Fruit fly (Drosophila melanogaster) whole organism, embryonic: Measurements from ENCODE around the gene CG12206.
A peak's percentile ranks its signal among the peaks of the same experiment; 100 is the strongest.

Experiments
- Atf3 ChIP-seq: fragments of 200-800 bp; sonication (Bioruptor generic); optimal IDR thresholded peaks from 3 replicates; lab custom pipeline; 2016; ENCODE audit warnings: missing biosample characterization, missing genetic modification characterization
- CG10462 ChIP-seq: fragments of 200-800 bp; sonication (Bioruptor generic); optimal IDR thresholded peaks from 2 replicates; lab custom pipeline; 2016; ENCODE audit warnings: missing biosample characterization, missing genetic modification characterization
- CG11093 ChIP-seq: fragments of 200-800 bp; sonication (Bioruptor generic); IDR thresholded peaks from 3 replicates; pipeline ENCODE4 v1.3.6; 2022; ENCODE audit warnings: missing biosample characterization, missing genetic modification characterization
- CG11695 ChIP-seq: fragments of 200-800 bp; sonication (Bioruptor generic); IDR thresholded peaks from 3 replicates; pipeline ENCODE4 v1.3.6; 2022; ENCODE audit warnings: missing biosample characterization, missing genetic modification characterization
- CG12391 ChIP-seq: fragments of 200-800 bp; sonication (Bioruptor generic); optimal IDR thresholded peaks from 3 replicates; lab custom pipeline; 2018; ENCODE audit warnings: missing biosample characterization, mild to moderate bottlenecking, missing genetic modification characterization, moderate library complexity
- CG14965 ChIP-seq: fragments of 200-800 bp; sonication (Bioruptor generic); optimal IDR thresholded peaks from 2 replicates; lab custom pipeline; 2016; ENCODE audit warnings: missing biosample characterization, missing genetic modification characterization, borderline replicate concordance
- CG1602 ChIP-seq: fragments of 200-800 bp; sonication (Bioruptor generic); optimal IDR thresholded peaks from 3 replicates; lab custom pipeline; 2016; ENCODE audit warnings: missing biosample characterization, missing genetic modification characterization
- CG1603 ChIP-seq: fragments of 200-800 bp; sonication (Bioruptor generic); optimal IDR thresholded peaks from 2 replicates; lab custom pipeline; 2019; ENCODE audit warnings: missing biosample characterization, mild to moderate bottlenecking, missing genetic modification characterization, moderate library complexity
- CG1647 ChIP-seq: fragments of 200-800 bp; sonication (Bioruptor generic); optimal IDR thresholded peaks from 3 replicates; lab custom pipeline; 2016; ENCODE audit warnings: missing biosample characterization, missing genetic modification characterization
- CG16813 ChIP-seq: fragments of 200-800 bp; sonication (Bioruptor generic); IDR thresholded peaks from 3 replicates; pipeline ENCODE4 v1.3.6; 2022; ENCODE audit warnings: missing biosample characterization, missing genetic modification characterization; ENCODE audit not compliant: partially characterized antibody
- CG17361 ChIP-seq: fragments of 200-800 bp; sonication (Bioruptor generic); IDR thresholded peaks from 3 replicates; pipeline ENCODE4 v1.3.6; 2022; ENCODE audit warnings: missing biosample characterization, missing genetic modification characterization
- CG2199 ChIP-seq: fragments of 200-800 bp; sonication (Bioruptor generic); IDR thresholded peaks from 3 replicates; pipeline ENCODE4 v1.3.6; 2022; ENCODE audit warnings: missing biosample characterization, missing genetic modification characterization
- CG32532 ChIP-seq: fragments of 200-800 bp; sonication (Bioruptor generic); IDR thresholded peaks from 2 replicates; pipeline ENCODE4 v1.3.6; 2022; ENCODE audit warnings: missing biosample characterization, missing genetic modification characterization
- CG33557 ChIP-seq: fragments of 200-800 bp; sonication (Bioruptor generic); optimal IDR thresholded peaks from 2 replicates; lab custom pipeline; 2019; ENCODE audit warnings: missing biosample characterization, mild to moderate bottlenecking, missing genetic modification characterization, moderate library complexity
- CG3847 ChIP-seq: fragments of 200-800 bp; sonication (Bioruptor generic); IDR thresholded peaks from 2 replicates; pipeline ENCODE4 v1.3.6; 2022; ENCODE audit warnings: missing biosample characterization, missing genetic modification characterization
- CG4282 ChIP-seq: fragments of 200-800 bp; sonication (Bioruptor generic); optimal IDR thresholded peaks from 2 replicates; lab custom pipeline; 2016; ENCODE audit warnings: missing biosample characterization, missing genetic modification characterization
- CG4424 ChIP-seq: fragments of 200-800 bp; sonication (Bioruptor generic); optimal IDR thresholded peaks from 3 replicates; lab custom pipeline; 2016; ENCODE audit warnings: missing biosample characterization, missing genetic modification characterization
- CG8388 ChIP-seq: fragments of 200-800 bp; sonication (Bioruptor generic); optimal IDR thresholded peaks from 2 replicates; lab custom pipeline; 2019; ENCODE audit warnings: missing biosample characterization, mild to moderate bottlenecking, missing genetic modification characterization, moderate library complexity
- CG8944 ChIP-seq: fragments of 200-800 bp; sonication (Bioruptor generic); optimal IDR thresholded peaks from 3 replicates; lab custom pipeline; 2016; ENCODE audit warnings: missing biosample characterization, missing genetic modification characterization
- CG9609 ChIP-seq: fragments of 200-800 bp; sonication (Bioruptor generic); optimal IDR thresholded peaks from 3 replicates; lab custom pipeline; 2016; ENCODE audit warnings: missing biosample characterization, missing genetic modification characterization
- Doc3 ChIP-seq: fragments of 200-800 bp; sonication (Bioruptor generic); IDR thresholded peaks from 3 replicates; pipeline ENCODE4 v1.3.6; 2022; ENCODE audit warnings: missing biosample characterization, missing genetic modification characterization; ENCODE audit not compliant: partially characterized antibody
- E2f2 ChIP-seq: fragments of 200-800 bp; sonication (Bioruptor generic); IDR thresholded peaks from 2 replicates; pipeline ENCODE4 v1.3.6; 2022; ENCODE audit warnings: missing biosample characterization, missing genetic modification characterization
- Hmr ChIP-seq: fragments of 200-800 bp; sonication (Bioruptor generic); optimal IDR thresholded peaks from 3 replicates; lab custom pipeline; 2017; ENCODE audit warnings: mild to moderate bottlenecking, missing biosample characterization, missing genetic modification reagents, missing genetic modification characterization
- Hmx ChIP-seq: fragments of 200-800 bp; sonication (Bioruptor generic); optimal IDR thresholded peaks from 2 replicates; lab custom pipeline; 2016; ENCODE audit warnings: missing biosample characterization, missing genetic modification characterization
- Kr ChIP-seq: fragments of 200-800 bp; sonication (Bioruptor generic); optimal IDR thresholded peaks from 2 replicates; lab custom pipeline; 2017; ENCODE audit warnings: missing biosample characterization, mild to moderate bottlenecking, missing genetic modification characterization
- Lim3 ChIP-seq: fragments of 200-800 bp; sonication (Bioruptor generic); IDR thresholded peaks from 2 replicates; pipeline ENCODE4 v1.3.6; 2022; ENCODE audit warnings: missing biosample characterization, missing genetic modification characterization
- Max ChIP-seq: fragments of 200-800 bp; sonication (Bioruptor generic); optimal IDR thresholded peaks from 2 replicates; lab custom pipeline; 2016; ENCODE audit warnings: missing biosample characterization, mild to moderate bottlenecking, missing genetic modification characterization
- Med ChIP-seq: fragments of 200-800 bp; sonication (Bioruptor generic); peaks from one replicate; lab custom pipeline; 2016; ENCODE audit warnings: missing biosample characterization, missing genetic modification characterization, mild to moderate bottlenecking, inconsistent platforms, moderate library complexity
- Meics ChIP-seq: fragments of 200-800 bp; sonication (Bioruptor generic); optimal IDR thresholded peaks from 2 replicates; lab custom pipeline; 2017; ENCODE audit warnings: missing biosample characterization, mild to moderate bottlenecking, missing genetic modification characterization
- Mrtf ChIP-seq: fragments of 200-800 bp; sonication (Bioruptor generic); IDR thresholded peaks from 3 replicates; pipeline ENCODE4 v1.3.6; 2022; ENCODE audit warnings: missing biosample characterization, missing genetic modification characterization
- NK7.1 ChIP-seq: fragments of 200-800 bp; sonication (Bioruptor generic); optimal IDR thresholded peaks from 3 replicates; lab custom pipeline; 2016; ENCODE audit warnings: missing biosample characterization, missing genetic modification characterization
- Oli ChIP-seq: fragments of 200-800 bp; sonication (Bioruptor generic); optimal IDR thresholded peaks from 2 replicates; lab custom pipeline; 2018; ENCODE audit warnings: missing biosample characterization, mild to moderate bottlenecking, missing genetic modification characterization, moderate library complexity
- Optix ChIP-seq: fragments of 200-800 bp; sonication (Bioruptor generic); IDR thresholded peaks from 3 replicates; pipeline ENCODE4 v1.3.6; 2022; ENCODE audit warnings: missing biosample characterization, missing genetic modification characterization
- PHDP ChIP-seq: fragments of 200-800 bp; sonication (Bioruptor generic); optimal IDR thresholded peaks from 3 replicates; lab custom pipeline; 2018; ENCODE audit warnings: missing biosample characterization, mild to moderate bottlenecking, missing genetic modification characterization, moderate library complexity
- Rx ChIP-seq: fragments of 200-800 bp; sonication (Bioruptor generic); IDR thresholded peaks from 2 replicates; pipeline ENCODE4 v1.3.6; 2022; ENCODE audit warnings: missing biosample characterization, missing genetic modification characterization
- Tbp ChIP-seq: fragments of >200 bp; optimal IDR thresholded peaks from 2 replicates; lab custom pipeline; 2018; ENCODE audit warnings: missing biosample characterization, missing genetic modification characterization
- ab ChIP-seq: fragments of 200-800 bp; sonication (Bioruptor generic); optimal IDR thresholded peaks from 2 replicates; lab custom pipeline; 2016; ENCODE audit warnings: missing biosample characterization, missing genetic modification characterization
- ase ChIP-seq: fragments of 200-800 bp; sonication (Bioruptor generic); IDR thresholded peaks from 3 replicates; pipeline ENCODE4 v1.3.6; 2022; ENCODE audit warnings: missing biosample characterization, missing genetic modification characterization
- az2 ChIP-seq: fragments of 200-800 bp; sonication (Bioruptor generic); optimal IDR thresholded peaks from 3 replicates; lab custom pipeline; 2016; ENCODE audit warnings: missing biosample characterization, missing genetic modification characterization
- bbx ChIP-seq: fragments of 200-800 bp; sonication (Bioruptor generic); IDR thresholded peaks from 2 replicates; pipeline ENCODE4 v1.3.6; 2022; ENCODE audit warnings: missing biosample characterization, missing genetic modification characterization; ENCODE audit not compliant: partially characterized antibody
- danr ChIP-seq: fragments of 200-800 bp; sonication (Bioruptor generic); IDR thresholded peaks from 2 replicates; pipeline ENCODE4 v1.3.6; 2022; ENCODE audit warnings: missing biosample characterization, missing genetic modification characterization
- gcm2 ChIP-seq: fragments of 200-800 bp; sonication (Bioruptor generic); optimal IDR thresholded peaks from 2 replicates; lab custom pipeline; 2016; ENCODE audit warnings: missing biosample characterization, missing genetic modification characterization
- gfzf ChIP-seq: fragments of 200-800 bp; sonication (Bioruptor generic); optimal IDR thresholded peaks from 2 replicates; lab custom pipeline; 2016; ENCODE audit warnings: missing biosample characterization, mild to moderate bottlenecking, missing genetic modification characterization, moderate library complexity
- h ChIP-seq: fragments of >200 bp; optimal IDR thresholded peaks from 2 replicates; lab custom pipeline; 2017
- inv ChIP-seq: fragments of 200-800 bp; sonication (Bioruptor generic); IDR thresholded peaks from 2 replicates; pipeline ENCODE4 v1.3.6; 2022; ENCODE audit warnings: missing biosample characterization, missing genetic modification characterization; ENCODE audit not compliant: partially characterized antibody
- oc ChIP-seq: fragments of 200-800 bp; sonication (Bioruptor generic); optimal IDR thresholded peaks from 2 replicates; lab custom pipeline; 2018; ENCODE audit warnings: missing biosample characterization, mild to moderate bottlenecking, missing genetic modification characterization, moderate library complexity
- odd ChIP-seq: fragments of 200-800 bp; sonication (Bioruptor generic); optimal IDR thresholded peaks from 2 replicates; lab custom pipeline; 2017; ENCODE audit warnings: missing biosample characterization, mild to moderate bottlenecking, missing genetic modification characterization
- pfk ChIP-seq: fragments of 200-800 bp; sonication (Bioruptor generic); optimal IDR thresholded peaks from 2 replicates; lab custom pipeline; 2018; ENCODE audit warnings: missing biosample characterization, mild to moderate bottlenecking, missing genetic modification characterization, moderate library complexity
- run ChIP-seq: fragments of 200-800 bp; sonication (Bioruptor generic); optimal IDR thresholded peaks from 3 replicates; lab custom pipeline; 2018; ENCODE audit warnings: missing biosample characterization, mild to moderate bottlenecking, missing genetic modification characterization
- seq ChIP-seq: fragments of 200-800 bp; sonication (Bioruptor generic); IDR thresholded peaks from 2 replicates; pipeline ENCODE4 v1.3.6; 2022; ENCODE audit warnings: missing biosample characterization, missing genetic modification characterization
- stwl ChIP-seq: fragments of 200-800 bp; sonication (Bioruptor generic); optimal IDR thresholded peaks from 3 replicates; lab custom pipeline; 2018; ENCODE audit warnings: missing biosample characterization, mild to moderate bottlenecking, missing genetic modification characterization, moderate library complexity
- zf30C ChIP-seq: fragments of 200-800 bp; sonication (Bioruptor generic); optimal IDR thresholded peaks from 3 replicates; lab custom pipeline; 2018; ENCODE audit warnings: missing biosample characterization, mild to moderate bottlenecking, missing genetic modification characterization

CG12206 gene

DNA sequence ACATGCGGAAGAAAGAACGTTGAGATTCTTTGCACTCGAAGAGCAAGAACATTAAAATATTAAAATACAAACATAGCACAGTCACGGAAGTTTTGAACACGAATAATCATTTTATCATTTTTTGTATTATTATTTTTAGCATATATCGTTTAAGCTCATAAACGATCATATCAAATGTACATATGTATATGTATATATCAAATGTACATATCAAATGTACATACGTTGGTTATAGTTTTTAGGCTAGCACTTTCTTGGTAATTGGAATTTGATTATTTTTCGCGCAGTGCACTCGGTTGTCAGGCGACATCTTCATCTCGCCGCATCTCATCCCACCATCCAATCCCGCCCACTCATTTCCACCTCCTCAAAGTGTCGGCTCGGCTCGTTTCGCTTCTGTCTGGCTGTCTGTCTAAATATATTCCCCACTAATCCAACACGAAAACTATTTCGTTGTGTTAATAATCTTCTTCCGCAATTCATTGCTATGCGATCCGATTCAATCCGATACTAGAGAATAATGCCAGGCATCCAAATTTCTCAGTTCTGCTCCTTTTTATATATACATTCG lies 18.8 kb downstream of the CG12206 start (continued):
- TF ChIP-seq PHDP (tag; lab: Kevin White, UChicago) (peak; percentile 55), oc (tag; lab: Kevin White, UChicago) (no peak), CG4282 (GFP tag; lab: Kevin White, UChicago) (no peak), Hmx (GFP tag; lab: Kevin White, UChicago) (no peak), Doc3 (GFP tag; lab: Robert Waterston, UW) (no peak), Mrtf (GFP tag; lab: Robert Waterston, UW) (0 out of 3 replicates have a peak, but pooled peaks have one; percentile 25), CG12391 (peak; percentile 47), CG10462 (GFP tag; lab: Kevin White, UChicago) (no peak), ab (GFP tag; lab: Kevin White, UChicago) (no peak), odd (GFP tag; lab: Kevin White, UChicago) (no peak), Lim3 (GFP tag; lab: Robert Waterston, UW) (no peak), Tbp (no peak), CG1603 (tag; lab: Kevin White, UChicago) (peak; percentile 33), CG8388 (peak; percentile 53), CG16813 (GFP tag; lab: Robert Waterston, UW) (no peak), CG9609 (GFP tag; lab: Kevin White, UChicago) (no peak), zf30C (no peak), CG1647 (no peak), inv (GFP tag; lab: Robert Waterston, UW) (no peak), CG17361 (peak; percentile 53; the same call in 1 of the 3 replicates), Oli (tag; lab: Kevin White, UChicago) (peak; percentile 64), E2f2 (GFP tag; lab: Robert Waterston, UW) (no peak), CG4424 (GFP tag; lab: Kevin White, UChicago) (peak; percentile 4), CG33557 (GFP tag; lab: Kevin White, UChicago) (no peak), CG2199 (GFP tag; lab: Robert Waterston, UW) (no peak), seq (GFP tag; lab: Robert Waterston, UW) (peak; percentile 46), CG11093 (GFP tag; lab: Robert Waterston, UW) (no peak), danr (GFP tag; lab: Robert Waterston, UW) (0 out of 2 replicates have a peak, but pooled peaks have one; percentile 21), Meics (GFP tag; lab: Kevin White, UChicago) (peak; percentile 54), gfzf (no peak), run (tag; lab: Kevin White, UChicago) (no peak), Kr (no peak), az2 (GFP tag; lab: Kevin White, UChicago) (no peak), Rx (GFP tag; lab: Robert Waterston, UW) (no peak), CG8944 (no peak), ase (GFP tag; lab: Robert Waterston, UW) (no peak), h (lab: Kevin White, UChicago) (no peak), bbx (no peak), CG11695 (GFP tag; lab: Robert Waterston, UW) (no peak), CG3847 (GFP tag; lab: Robert Waterston, UW) (no peak), Atf3 (GFP tag; lab: Kevin White, UChicago) (no peak), Max (GFP tag; lab: Kevin White, UChicago) (no peak), stwl (tag; lab: Kevin White, UChicago) (no peak), NK7.1 (GFP tag; lab: Kevin White, UChicago) (no peak), pfk (GFP tag; lab: Kevin White, UChicago) (no peak), CG14965 (GFP tag; lab: Kevin White, UChicago) (no peak), CG32532 (GFP tag; lab: Robert Waterston, UW) (peak; percentile 41), CG1602 (no peak), Med (GFP tag; lab: Kevin White, UChicago) (no peak), gcm2 (GFP tag; lab: Kevin White, UChicago) (no peak), Hmr (peak; percentile 10), Optix (no peak)
